Worm (Caenorhabditis elegans): Measurements from ENCODE around the gene clp-7.

- TF ChIP-seq zag-1 (tag; optimal IDR thresholded peaks at IDR 0.05) (no peak), F13H6.1 (tag; optimal IDR thresholded peaks at IDR 0.05) (no peak), nhr-11 (tag; optimal IDR thresholded peaks at IDR 0.05) (no peak), nhr-23 (tag; optimal IDR thresholded peaks at IDR 0.05) (no peak), skn-1 (tag; optimal IDR thresholded peaks at IDR 0.05) (no peak), ama-1 (optimal IDR thresholded peaks at IDR 0.05) (no peak), ztf-4 (tag; optimal IDR thresholded peaks at IDR 0.05) (no peak), unc-62 (GFP tag; optimal IDR thresholded peaks at IDR 0.05) (no peak), nhr-12 (tag; optimal IDR thresholded peaks at IDR 0.05) (no peak), snpc-4 (tag; optimal IDR thresholded peaks at IDR 0.05) (no peak), mab-5 (tag; optimal IDR thresholded peaks at IDR 0.05) (no peak), ceh-82 (tag; optimal IDR thresholded peaks at IDR 0.05) (no peak), mdl-1 (tag; optimal IDR thresholded peaks at IDR 0.05) (no peak), egl-27 (tag; optimal IDR thresholded peaks at IDR 0.05) (no peak)
These were observed 11.1 kb downstream of the clp-7 start, which contains the start of gene clp-6 for ce11 chrIV:1434554-1435089.

All from whole organism, L2 larva.